Worm (Caenorhabditis elegans): Measurements from ENCODE around the gene tag-164.

- TF ChIP-seq pha-4 (tag; optimal IDR thresholded peaks at IDR 0.05) = no peak
- no peak for TF ChIP-seq F13H6.1 (tag; optimal IDR thresholded peaks at IDR 0.05)
- no peak for TF ChIP-seq ceh-9 (tag; optimal IDR thresholded peaks at IDR 0.05)
- TF ChIP-seq lim-6 (tag; optimal IDR thresholded peaks at IDR 0.05) = no peak
- TF ChIP-seq ceh-31 (tag; optimal IDR thresholded peaks at IDR 0.05) = no peak
Observed at ce11 chrIII:13457305-13457704, 2.0 kb upstream of the tag-164 start.

Data from whole organism, late embryonic.